Worm (Caenorhabditis elegans) whole organism, L4 larva: ENCODE data around the gene mvk-1.
A peak's percentile ranks its signal among the peaks of the same experiment; 100 is the strongest.

Source experiments
- aly-2 ChIP-seq: sonication (generic microtip); optimal IDR thresholded peaks from 2 replicates; lab custom pipeline; 2018; ENCODE audit warnings: missing biosample characterization, missing genetic modification characterization
- ama-1 ChIP-seq: fragments of 150-350 bp; optimal IDR thresholded peaks from 2 replicates; lab custom pipeline; 2014; ENCODE audit warnings: inconsistent platforms, mixed read lengths
- cey-2 ChIP-seq: sonication (generic microtip); optimal IDR thresholded peaks from 3 replicates; lab custom pipeline; 2017; ENCODE audit warnings: missing genetic modification characterization, mild to moderate bottlenecking, missing compliant biosample characterization, antibody characterized with exemption, borderline replicate concordance; ENCODE audit not compliant: insufficient read depth
- egl-43 ChIP-seq: fragments of 200-800 bp; sonication (Bioruptor generic); IDR thresholded peaks from 2 replicates; pipeline ENCODE4 v1.3.6; 2022; ENCODE audit warnings: missing genetic modification reagents, missing genetic modification characterization, missing compliant biosample characterization
- fos-1 ChIP-seq: fragments of 150-350 bp; optimal IDR thresholded peaks from 2 replicates; lab custom pipeline; 2014; ENCODE audit warnings: missing biosample characterization, missing genetic modification characterization
- lin-39 ChIP-seq: fragments of 150-350 bp; optimal IDR thresholded peaks from 2 replicates; lab custom pipeline; 2014; ENCODE audit warnings: missing biosample characterization, missing genetic modification reagents, missing genetic modification characterization
- pqm-1 ChIP-seq: sonication (generic microtip); optimal IDR thresholded peaks from 2 replicates; lab custom pipeline; 2017; ENCODE audit warnings: missing biosample characterization, missing genetic modification characterization
- vab-7 ChIP-seq: fragments of 200-800 bp; sonication (Bioruptor generic); IDR thresholded peaks from 2 replicates; pipeline ENCODE4 v1.3.6; 2022; ENCODE audit warnings: missing genetic modification reagents, missing genetic modification characterization, missing compliant biosample characterization
- zag-1 ChIP-seq: fragments of 150-350 bp; optimal IDR thresholded peaks from 2 replicates; lab custom pipeline; 2014; ENCODE audit warnings: missing biosample characterization, missing genetic modification characterization
- zfp-2 ChIP-seq: sonication (generic microtip); optimal IDR thresholded peaks from 2 replicates; lab custom pipeline; 2016; ENCODE audit warnings: mild to moderate bottlenecking, missing genetic modification characterization, missing compliant biosample characterization

DNA sequence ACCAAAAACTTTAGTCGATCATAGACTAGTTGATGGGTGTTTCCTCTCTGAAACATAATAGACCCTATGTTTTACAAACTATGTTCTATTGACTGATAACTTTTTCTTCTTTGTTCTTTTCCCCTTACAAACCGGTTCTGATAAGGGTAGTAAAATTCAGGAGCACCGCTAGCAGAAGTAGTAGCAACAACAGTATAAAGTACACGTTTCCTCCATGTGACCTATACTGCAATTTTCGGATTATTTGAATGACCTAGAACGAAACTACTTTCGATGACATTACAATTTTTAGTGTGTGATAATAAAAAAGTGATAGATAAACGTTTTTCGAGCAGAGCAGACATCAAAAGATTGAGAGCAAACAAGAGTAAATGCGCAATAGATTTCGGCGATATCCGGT is 44.2 kb upstream of the mvk-1 start:
- TF ChIP-seq pqm-1 (tag; lab: Kevin White, UChicago), result peak; percentile 67
- no peak for TF ChIP-seq lin-39
- TF ChIP-seq zag-1 (tag; lab: Kevin White, UChicago), result no peak
- TF ChIP-seq ama-1, result no peak
- TF ChIP-seq fos-1, result no peak
- TF ChIP-seq cey-2 (tag; lab: Kevin White, UChicago), result no peak
- TF ChIP-seq vab-7, result no peak
- TF ChIP-seq egl-43 (GFP tag; lab: Robert Waterston, UW), result no peak
- no peak for TF ChIP-seq aly-2 (tag; lab: Kevin White, UChicago)
- no peak for TF ChIP-seq zfp-2 (tag; lab: Kevin White, UChicago)
